Fruit fly (Drosophila melanogaster) whole organism, adult: Measurements from ENCODE around the gene CG17321.

Experiments
- CG33017 ChIP-seq: fragments of 200-800 bp; sonication (Bioruptor generic); optimal IDR thresholded peaks from 2 replicates; lab custom pipeline; 2018; ENCODE audit warnings: missing biosample characterization, mild to moderate bottlenecking, missing genetic modification characterization, moderate library complexity
- Crg-1 ChIP-seq: fragments of 200-800 bp; sonication (Bioruptor generic); optimal IDR thresholded peaks from 2 replicates; lab custom pipeline; 2016; ENCODE audit warnings: missing biosample characterization, missing genetic modification characterization
- Mnt ChIP-seq: fragments of 200-800 bp; sonication (Bioruptor generic); optimal IDR thresholded peaks from 2 replicates; lab custom pipeline; 2016; ENCODE audit warnings: missing biosample characterization, mild to moderate bottlenecking, missing genetic modification characterization
- bab1 ChIP-seq: fragments of 200-800 bp; sonication (Bioruptor generic); optimal IDR thresholded peaks from 3 replicates; lab custom pipeline; 2019; ENCODE audit warnings: missing biosample characterization, mild to moderate bottlenecking, missing genetic modification characterization, moderate library complexity
- pad ChIP-seq: fragments of 200-800 bp; sonication (Bioruptor generic); optimal IDR thresholded peaks from 3 replicates; lab custom pipeline; 2017; ENCODE audit warnings: missing biosample characterization, missing genetic modification characterization, mild to moderate bottlenecking, moderate library complexity, missing genetic modification reagents

dm6 chr2L:18815194-18815593 is 29.8 kb upstream of the CG17321 start:
- TF ChIP-seq Crg-1 (GFP tag; lab: Kevin White, UChicago) (no peak), CG33017 (tag; lab: Kevin White, UChicago) (no peak), pad (GFP tag; lab: Kevin White, UChicago) (no peak), Mnt (GFP tag; lab: Kevin White, UChicago) (no peak), bab1 (GFP tag; lab: Kevin White, UChicago) (no peak)
